Fruit fly (Drosophila melanogaster) whole organism, embryonic: ENCODE data around the gene CG1999.

ENCODE experiments used
- Abd-B ChIP-seq: fragments of 200-800 bp; sonication (Bioruptor generic); optimal IDR thresholded peaks from 2 replicates; lab custom pipeline; 2018; ENCODE audit warnings: missing biosample characterization, mild to moderate bottlenecking, missing genetic modification characterization, moderate library complexity
- Atf-2 ChIP-seq: fragments of 200-800 bp; sonication (Bioruptor generic); optimal IDR thresholded peaks from 2 replicates; lab custom pipeline; 2016; ENCODE audit warnings: missing biosample characterization, missing genetic modification characterization
- B-H1 ChIP-seq: fragments of 200-800 bp; sonication (Bioruptor generic); IDR thresholded peaks from 3 replicates; pipeline ENCODE4 v1.3.6; 2022; ENCODE audit warnings: missing biosample characterization, missing genetic modification characterization
- B-H2 ChIP-seq: fragments of 200-800 bp; sonication (Bioruptor generic); optimal IDR thresholded peaks from 2 replicates; lab custom pipeline; 2018; ENCODE audit warnings: missing biosample characterization, mild to moderate bottlenecking, missing genetic modification characterization
- Bdp1 ChIP-seq: fragments of 200-800 bp; sonication (Bioruptor generic); optimal IDR thresholded peaks from 3 replicates; lab custom pipeline; 2016; ENCODE audit warnings: missing biosample characterization, missing genetic modification characterization
- Bgb ChIP-seq: fragments of 200-800 bp; sonication (Bioruptor generic); IDR thresholded peaks from 2 replicates; pipeline ENCODE4 v1.3.6; 2022; ENCODE audit warnings: missing biosample characterization, missing genetic modification characterization; ENCODE audit not compliant: partially characterized antibody
- CG10321 ChIP-seq: fragments of 200-800 bp; sonication (Bioruptor generic); IDR thresholded peaks from 2 replicates; pipeline ENCODE4 v1.3.6; 2022; ENCODE audit warnings: missing biosample characterization, missing genetic modification characterization
- CG12659 ChIP-seq: fragments of 200-800 bp; sonication (Bioruptor generic); optimal IDR thresholded peaks from 3 replicates; lab custom pipeline; 2017; ENCODE audit warnings: mild to moderate bottlenecking, missing biosample characterization, missing genetic modification reagents, missing genetic modification characterization
- CG13624 ChIP-seq: fragments of 200-800 bp; sonication (Bioruptor generic); optimal IDR thresholded peaks from 2 replicates; lab custom pipeline; 2016; ENCODE audit warnings: missing biosample characterization, missing genetic modification characterization
- CG14710 ChIP-seq: fragments of 200-800 bp; sonication (Bioruptor generic); optimal IDR thresholded peaks from 3 replicates; lab custom pipeline; 2019; ENCODE audit warnings: missing biosample characterization, mild to moderate bottlenecking, missing genetic modification characterization, moderate library complexity
- CG15269 ChIP-seq: fragments of 200-800 bp; sonication (Bioruptor generic); optimal IDR thresholded peaks from 2 replicates; lab custom pipeline; 2018; ENCODE audit warnings: missing biosample characterization, mild to moderate bottlenecking, missing genetic modification characterization, moderate library complexity
- CG15514 ChIP-seq: fragments of 200-800 bp; sonication (Bioruptor generic); optimal IDR thresholded peaks from 3 replicates; lab custom pipeline; 2017; ENCODE audit warnings: missing biosample characterization, missing genetic modification characterization, mild to moderate bottlenecking, moderate library complexity, missing genetic modification reagents
- CG15601 ChIP-seq: fragments of 200-800 bp; sonication (Bioruptor generic); optimal IDR thresholded peaks from 3 replicates; lab custom pipeline; 2019; ENCODE audit warnings: missing biosample characterization, mild to moderate bottlenecking, missing genetic modification characterization, moderate library complexity
- CG16863 ChIP-seq: fragments of 200-800 bp; sonication (Bioruptor generic); optimal IDR thresholded peaks from 3 replicates; lab custom pipeline; 2016; ENCODE audit warnings: missing biosample characterization, missing genetic modification characterization
- CG17328 ChIP-seq: fragments of 200-800 bp; sonication (Bioruptor generic); IDR thresholded peaks from 2 replicates; pipeline ENCODE4 v1.3.6; 2022; ENCODE audit warnings: missing biosample characterization, missing genetic modification characterization
- CG17359 ChIP-seq: fragments of 200-800 bp; sonication (Bioruptor generic); optimal IDR thresholded peaks from 3 replicates; lab custom pipeline; 2018; ENCODE audit warnings: missing biosample characterization, mild to moderate bottlenecking, missing genetic modification characterization, moderate library complexity
- CG3163 ChIP-seq: fragments of 200-800 bp; sonication (Bioruptor generic); optimal IDR thresholded peaks from 3 replicates; lab custom pipeline; 2016; ENCODE audit warnings: missing biosample characterization, missing genetic modification characterization
- CG3726 ChIP-seq: fragments of 200-800 bp; sonication (Bioruptor generic); IDR thresholded peaks from 3 replicates; pipeline ENCODE4, ENCODE4 v1.3.6; 2022; ENCODE audit warnings: missing biosample characterization, missing genetic modification characterization
- CG6765 ChIP-seq: fragments of 200-800 bp; sonication (Bioruptor generic); optimal IDR thresholded peaks from 3 replicates; lab custom pipeline; 2017; ENCODE audit warnings: missing biosample characterization, mild to moderate bottlenecking, missing genetic modification characterization
- CG8944 ChIP-seq: fragments of 200-800 bp; sonication (Bioruptor generic); optimal IDR thresholded peaks from 3 replicates; lab custom pipeline; 2016; ENCODE audit warnings: missing biosample characterization, missing genetic modification characterization
- CG9437 ChIP-seq: fragments of 200-800 bp; sonication (Bioruptor generic); optimal IDR thresholded peaks from 2 replicates; lab custom pipeline; 2018; ENCODE audit warnings: missing biosample characterization, mild to moderate bottlenecking, missing genetic modification characterization
- Elba2 ChIP-seq: fragments of 200-800 bp; sonication (Bioruptor generic); optimal IDR thresholded peaks from 3 replicates; lab custom pipeline; 2016; ENCODE audit warnings: missing biosample characterization, missing genetic modification characterization
- Hand ChIP-seq: fragments of 200-800 bp; sonication (Bioruptor generic); optimal IDR thresholded peaks from 2 replicates; lab custom pipeline; 2017; ENCODE audit warnings: mild to moderate bottlenecking, missing biosample characterization, missing genetic modification reagents, missing genetic modification characterization
- HmgD ChIP-seq: fragments of 200-800 bp; sonication (Bioruptor generic); optimal IDR thresholded peaks from 3 replicates; lab custom pipeline; 2016; ENCODE audit warnings: missing biosample characterization, missing genetic modification characterization
- Hr3 ChIP-seq: fragments of 200-800 bp; sonication (Bioruptor generic); optimal IDR thresholded peaks from 3 replicates; lab custom pipeline; 2016; ENCODE audit warnings: missing biosample characterization, missing genetic modification characterization
- Hr39 ChIP-seq: fragments of >200 bp; optimal IDR thresholded peaks from 2 replicates; lab custom pipeline; 2017
- Hr51 ChIP-seq, 2 experiments: fragments of 200-800 bp; sonication (Bioruptor generic); optimal IDR thresholded peaks; 2 replicates in 1 of 2; 3 replicates in 1 of 2; lab custom pipeline; 2016 to 2018; ENCODE audit warnings: missing biosample characterization in 2 of 2, missing genetic modification characterization in 2 of 2, mild to moderate bottlenecking in 1 of 2, moderate library complexity in 1 of 2
- Jarid2 ChIP-seq: fragments of 200-800 bp; sonication (Bioruptor generic); optimal IDR thresholded peaks from 3 replicates; lab custom pipeline; 2017; ENCODE audit warnings: mild to moderate bottlenecking, missing biosample characterization, missing genetic modification reagents, missing genetic modification characterization
- Max ChIP-seq: fragments of 200-800 bp; sonication (Bioruptor generic); optimal IDR thresholded peaks from 2 replicates; lab custom pipeline; 2016; ENCODE audit warnings: missing biosample characterization, mild to moderate bottlenecking, missing genetic modification characterization
- Meics ChIP-seq: fragments of 200-800 bp; sonication (Bioruptor generic); optimal IDR thresholded peaks from 2 replicates; lab custom pipeline; 2017; ENCODE audit warnings: missing biosample characterization, mild to moderate bottlenecking, missing genetic modification characterization
- PHDP ChIP-seq: fragments of 200-800 bp; sonication (Bioruptor generic); optimal IDR thresholded peaks from 3 replicates; lab custom pipeline; 2018; ENCODE audit warnings: missing biosample characterization, mild to moderate bottlenecking, missing genetic modification characterization, moderate library complexity
- Poxn ChIP-seq: fragments of 200-800 bp; sonication (Bioruptor generic); IDR thresholded peaks from 2 replicates; pipeline ENCODE4 v1.3.6; 2022; ENCODE audit warnings: missing biosample characterization, missing genetic modification characterization
- Stat92E ChIP-seq, 3 experiments: fragments of >200 bp in 2 of 3; fragments of 200-800 bp in 1 of 3; sonication (Bioruptor generic) in 1 of 3; optimal IDR thresholded peaks; 2 replicates each; lab custom pipeline; 2017 to 2019; ENCODE audit warnings: missing biosample characterization in 3 of 3, missing genetic modification characterization in 3 of 3, mild to moderate bottlenecking in 1 of 3, moderate library complexity in 1 of 3
- amos ChIP-seq: fragments of 200-800 bp; sonication (Bioruptor generic); IDR thresholded peaks from 2 replicates; pipeline ENCODE4 v1.3.6; 2022; ENCODE audit warnings: missing biosample characterization, missing genetic modification characterization; ENCODE audit not compliant: partially characterized antibody
- caup ChIP-seq: fragments of 200-800 bp; sonication (Bioruptor generic); optimal IDR thresholded peaks from 3 replicates; lab custom pipeline; 2017; ENCODE audit warnings: missing biosample characterization, mild to moderate bottlenecking, missing genetic modification characterization, moderate library complexity; ENCODE audit not compliant: severe bottlenecking
- cg ChIP-seq: fragments of 200-800 bp; sonication (Bioruptor generic); optimal IDR thresholded peaks from 3 replicates; lab custom pipeline; 2019; ENCODE audit warnings: missing biosample characterization, mild to moderate bottlenecking, missing genetic modification characterization, moderate library complexity
- dati ChIP-seq: fragments of 200-800 bp; sonication (Bioruptor generic); IDR thresholded peaks from 2 replicates; pipeline ENCODE4 v1.3.6; 2022; ENCODE audit warnings: missing biosample characterization, missing genetic modification characterization
- dm ChIP-seq: fragments of 200-800 bp; sonication (Bioruptor generic); optimal IDR thresholded peaks from 3 replicates; lab custom pipeline; 2016; ENCODE audit warnings: missing biosample characterization, missing genetic modification characterization
- hth ChIP-seq: fragments of >200 bp; optimal IDR thresholded peaks from 2 replicates; lab custom pipeline; 2017; ENCODE audit warnings: inconsistent platforms
- lbe ChIP-seq: fragments of 200-800 bp; sonication (Bioruptor generic); optimal IDR thresholded peaks from 2 replicates; lab custom pipeline; 2016; ENCODE audit warnings: missing biosample characterization, mild to moderate bottlenecking, missing genetic modification characterization
- mirr ChIP-seq: fragments of 200-800 bp; sonication (Bioruptor generic); optimal IDR thresholded peaks from 3 replicates; lab custom pipeline; 2018; ENCODE audit warnings: missing biosample characterization, mild to moderate bottlenecking, missing genetic modification characterization
- pho ChIP-seq: fragments of 200-800 bp; sonication (Bioruptor generic); optimal IDR thresholded peaks from 2 replicates; lab custom pipeline; 2016; ENCODE audit warnings: missing biosample characterization, missing genetic modification characterization
- pzg ChIP-seq: fragments of 200-800 bp; sonication (Bioruptor generic); optimal IDR thresholded peaks from 3 replicates; lab custom pipeline; 2018; ENCODE audit warnings: missing biosample characterization, mild to moderate bottlenecking, missing genetic modification characterization, moderate library complexity
- rib ChIP-seq: fragments of 200-800 bp; sonication (Bioruptor generic); IDR thresholded peaks from 2 replicates; pipeline ENCODE4 v1.3.6; 2022; ENCODE audit warnings: missing biosample characterization, missing genetic modification characterization
- run ChIP-seq: fragments of 200-800 bp; sonication (Bioruptor generic); optimal IDR thresholded peaks from 3 replicates; lab custom pipeline; 2018; ENCODE audit warnings: missing biosample characterization, mild to moderate bottlenecking, missing genetic modification characterization
- scrt ChIP-seq: fragments of 200-800 bp; sonication (Bioruptor generic); optimal IDR thresholded peaks from 2 replicates; lab custom pipeline; 2018; ENCODE audit warnings: missing biosample characterization, mild to moderate bottlenecking, missing genetic modification characterization, moderate library complexity
- sima ChIP-seq: fragments of 200-800 bp; sonication (Bioruptor generic); optimal IDR thresholded peaks from 2 replicates; lab custom pipeline; 2016; ENCODE audit warnings: missing biosample characterization, missing genetic modification characterization
- slou ChIP-seq: fragments of 200-800 bp; sonication (Bioruptor generic); optimal IDR thresholded peaks from 3 replicates; lab custom pipeline; 2016; ENCODE audit warnings: missing biosample characterization, missing genetic modification characterization
- slp2 ChIP-seq: fragments of 200-800 bp; sonication (Bioruptor generic); optimal IDR thresholded peaks from 2 replicates; lab custom pipeline; 2016; ENCODE audit warnings: missing biosample characterization, missing genetic modification characterization
- toy ChIP-seq: fragments of 200-800 bp; sonication (Bioruptor generic); IDR thresholded peaks from 2 replicates; pipeline ENCODE4 v1.3.6; 2022; ENCODE audit warnings: missing biosample characterization, missing genetic modification characterization
- tup ChIP-seq: fragments of 200-800 bp; sonication (Bioruptor generic); optimal IDR thresholded peaks from 2 replicates; lab custom pipeline; 2016; ENCODE audit warnings: missing biosample characterization, mild to moderate bottlenecking, missing genetic modification characterization, moderate library complexity

Gene CG1999

DNA sequence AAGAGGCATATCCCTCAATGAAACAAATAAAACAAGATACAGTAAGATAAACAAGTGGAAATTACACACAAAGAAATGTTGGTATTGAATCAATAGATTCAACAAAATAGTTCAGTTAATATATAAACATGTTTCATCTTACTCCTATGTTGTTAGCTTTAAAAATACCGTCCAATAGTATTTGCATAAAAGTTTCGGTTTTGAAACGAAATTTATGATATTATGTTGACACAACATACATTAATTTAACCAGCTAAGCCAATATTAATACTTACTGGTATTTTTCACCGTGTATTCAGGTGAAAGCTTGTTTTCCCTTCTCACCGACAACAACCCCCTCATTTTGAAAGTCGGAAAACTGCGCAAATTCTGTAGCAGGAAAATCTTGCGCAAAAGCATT, 20.1 kb upstream of the CG1999 start (continued):
- TF ChIP-seq pho (GFP tag; lab: Kevin White, UChicago) (peak; percentile 57), dm (GFP tag; lab: Kevin White, UChicago) (peak; percentile 32), Abd-B (GFP tag; lab: Kevin White, UChicago) (peak; percentile 56), CG6765 (GFP tag; lab: Kevin White, UChicago) (peak; percentile 67), lbe (GFP tag; lab: Kevin White, UChicago) (no peak), tup (GFP tag; lab: Kevin White, UChicago) (no peak), Poxn (GFP tag; lab: Robert Waterston, UW) (no peak), caup (peak; percentile 74), mirr (GFP tag; lab: Kevin White, UChicago) (no peak), B-H1 (GFP tag; lab: Robert Waterston, UW) (peak; percentile 38; the same call in 1 of the 3 replicates), scrt (GFP tag; lab: Kevin White, UChicago) (peak; percentile 60), Hr39 (lab: Kevin White, UChicago) (no peak), slp2 (GFP tag; lab: Kevin White, UChicago) (peak; percentile 10), Hand (peak; percentile 39), CG14710 (tag; lab: Kevin White, UChicago) (peak; percentile 60), CG16863 (GFP tag; lab: Kevin White, UChicago) (no peak), Hr51 (GFP tag; optimal IDR thresholded peaks at IDR 0.05; lab: Kevin White, UChicago) (peak; percentile 33 to 78), Hr3 (GFP tag; lab: Kevin White, UChicago) (peak; percentile 46), CG17328 (GFP tag; lab: Robert Waterston, UW) (peak; percentile 44; the same call in 1 of the 2 replicates), rib (GFP tag; lab: Robert Waterston, UW) (0 out of 2 replicates have a peak, but pooled peaks have one; percentile 26), Bdp1 (GFP tag; lab: Kevin White, UChicago) (peak; percentile 25), Max (GFP tag; lab: Kevin White, UChicago) (peak; percentile 17), B-H2 (GFP tag; lab: Kevin White, UChicago) (peak; percentile 56), Elba2 (GFP tag; lab: Kevin White, UChicago) (no peak), dati (GFP tag; lab: Robert Waterston, UW) (no peak), CG3163 (GFP tag; lab: Kevin White, UChicago) (no peak), CG3726 (GFP tag; lab: Robert Waterston, UW) (no peak), HmgD (GFP tag; lab: Kevin White, UChicago) (no peak), CG15601 (tag; lab: Kevin White, UChicago) (peak; percentile 72), Meics (peak; percentile 57), Bgb (no peak), hth (lab: Kevin White, UChicago) (no peak), CG10321 (GFP tag; lab: Robert Waterston, UW) (no peak), slou (GFP tag; lab: Kevin White, UChicago) (peak; percentile 41), CG17359 (peak; percentile 78), CG12659 (GFP tag; lab: Kevin White, UChicago) (peak; percentile 69), Stat92E (GFP tag; optimal IDR thresholded peaks at IDR 0.05; lab: Kevin White, UChicago) (no peak), CG15269 (tag; lab: Kevin White, UChicago) (peak; percentile 71), sima (GFP tag; lab: Kevin White, UChicago) (no peak), PHDP (tag; lab: Kevin White, UChicago) (peak; percentile 77), Jarid2 (GFP tag; lab: Kevin White, UChicago) (peak; percentile 39), CG13624 (GFP tag; lab: Kevin White, UChicago) (peak; percentile 61), Atf-2 (peak; percentile 42), CG15514 (GFP tag; lab: Kevin White, UChicago) (peak; percentile 44), cg (no peak), amos (no peak), pzg (GFP tag; lab: Kevin White, UChicago) (no peak), CG9437 (GFP tag; lab: Kevin White, UChicago) (peak; percentile 6), CG8944 (GFP tag; lab: Kevin White, UChicago) (peak; percentile 26), toy (GFP tag; lab: Robert Waterston, UW) (no peak), run (tag; lab: Kevin White, UChicago) (peak; percentile 11)
